Worm (Caenorhabditis elegans) whole organism, L4/young adult: ENCODE measurements around the gene rhgf-1.
A peak's percentile ranks its signal among the peaks of the same experiment; 100 is the strongest.

ENCODE experiments used
- W03F9.2 ChIP-seq: fragments of 150-350 bp; optimal IDR thresholded peaks from 2 replicates; lab custom pipeline; 2014; ENCODE audit warnings: missing biosample characterization, missing genetic modification characterization
- dao-5 ChIP-seq: sonication (generic microtip); optimal IDR thresholded peaks from 2 replicates; lab custom pipeline; 2016; ENCODE audit warnings: missing genotype, missing genetic modification characterization, moderate library complexity, missing compliant biosample characterization
- him-1 ChIP-seq: sonication (generic microtip); optimal IDR thresholded peaks from 2 replicates; lab custom pipeline; 2016; ENCODE audit warnings: missing genotype, missing genetic modification reagents, missing genetic modification characterization, missing compliant biosample characterization

Gene rhgf-1

DNA sequence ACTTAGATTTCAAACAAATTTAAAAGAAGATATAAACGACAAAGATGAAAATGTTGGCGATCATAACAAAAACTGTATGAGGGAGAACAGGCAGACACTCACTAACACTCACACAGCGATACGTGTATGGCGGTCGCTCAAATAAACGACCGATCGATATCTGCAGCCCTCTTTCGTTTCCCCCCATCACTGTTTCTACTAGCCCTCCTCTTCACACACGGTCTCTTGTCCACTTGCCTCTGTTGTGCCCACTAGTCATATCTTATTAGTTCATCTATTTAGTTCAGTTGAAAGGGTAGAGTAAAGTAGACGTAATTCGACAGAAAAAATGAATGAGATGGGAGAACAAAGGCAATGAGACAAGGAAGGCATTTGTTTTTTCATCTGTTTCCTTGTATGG is 34.1 kb downstream of the rhgf-1 start:
- TF ChIP-seq W03F9.2 (tag; lab: Kevin White, UChicago): no peak
- no peak for TF ChIP-seq him-1 (tag; lab: Kevin White, UChicago)
- no peak for TF ChIP-seq dao-5 (tag; lab: Kevin White, UChicago)

DNA sequence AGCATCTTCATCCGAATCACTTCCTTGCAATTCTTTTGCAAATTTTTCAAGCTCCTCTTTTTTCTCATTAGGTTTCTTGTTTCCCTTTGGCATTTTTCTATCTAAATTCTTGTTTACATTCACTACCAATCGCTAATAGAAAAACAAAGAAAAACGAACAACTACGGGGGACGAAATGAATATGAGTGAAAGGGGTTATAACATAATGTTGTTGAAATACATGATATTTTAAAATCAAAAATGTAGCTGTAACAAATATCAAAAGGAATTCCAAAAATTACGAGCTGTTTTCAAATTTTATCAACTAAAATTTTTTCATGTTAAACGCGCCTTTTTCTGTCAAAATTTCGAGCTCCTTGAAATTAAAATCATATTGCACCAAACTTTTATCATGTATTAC is 34.7 kb downstream of the rhgf-1 start, which contains the start of gene F13E6.1:
F13E6.1 (minus strand) TSS at position 101 of the 400 bp plus-strand sequence.
- TF ChIP-seq him-1 (tag; lab: Kevin White, UChicago) (no peak), W03F9.2 (tag; lab: Kevin White, UChicago) (no peak), dao-5 (tag; lab: Kevin White, UChicago) (no peak)

DNA sequence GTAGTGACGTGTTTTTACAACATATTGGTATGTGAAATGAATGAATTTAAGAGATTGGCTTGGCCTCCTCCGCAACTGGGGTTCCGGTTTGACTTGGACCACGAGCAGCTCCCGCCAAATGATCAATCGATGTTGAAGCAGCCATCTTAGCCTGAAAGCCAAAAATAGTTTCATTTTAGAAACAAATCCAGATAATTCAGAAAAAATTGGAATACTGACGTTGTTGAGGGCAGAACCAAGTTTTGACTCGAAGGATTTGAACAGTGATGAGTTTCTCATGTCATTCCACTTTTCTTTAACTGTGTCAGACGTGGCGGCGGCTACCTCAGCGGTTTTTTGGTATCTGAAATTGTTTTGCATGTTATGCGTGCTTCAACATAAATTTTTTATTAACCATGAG is 35.7 kb downstream of the rhgf-1 start:
- no peak for TF ChIP-seq him-1 (tag; lab: Kevin White, UChicago)
- TF ChIP-seq W03F9.2 (tag; lab: Kevin White, UChicago): no peak
- TF ChIP-seq dao-5 (tag; lab: Kevin White, UChicago): no peak

DNA sequence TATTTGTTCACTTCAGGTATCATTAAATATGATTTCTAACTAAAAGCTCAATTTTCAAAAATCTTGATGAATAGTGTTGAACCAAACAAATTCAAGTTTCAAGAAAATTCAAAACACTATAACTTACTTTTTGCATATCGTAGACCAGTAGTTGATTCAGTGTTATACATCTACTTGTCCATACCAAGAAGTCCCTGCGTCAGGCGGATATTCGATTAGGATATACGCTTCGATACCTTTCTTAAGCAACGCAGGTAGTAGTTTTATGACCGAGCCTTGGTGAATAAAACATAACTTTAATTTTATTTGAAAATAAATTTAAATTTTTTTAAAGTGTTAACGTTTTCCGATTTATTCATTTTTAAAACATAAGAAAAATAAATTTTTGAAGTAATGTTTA is 36.3 kb downstream of the rhgf-1 start:
- TF ChIP-seq dao-5 (tag; lab: Kevin White, UChicago) (no peak), him-1 (tag; lab: Kevin White, UChicago) (peak; percentile 12)

DNA sequence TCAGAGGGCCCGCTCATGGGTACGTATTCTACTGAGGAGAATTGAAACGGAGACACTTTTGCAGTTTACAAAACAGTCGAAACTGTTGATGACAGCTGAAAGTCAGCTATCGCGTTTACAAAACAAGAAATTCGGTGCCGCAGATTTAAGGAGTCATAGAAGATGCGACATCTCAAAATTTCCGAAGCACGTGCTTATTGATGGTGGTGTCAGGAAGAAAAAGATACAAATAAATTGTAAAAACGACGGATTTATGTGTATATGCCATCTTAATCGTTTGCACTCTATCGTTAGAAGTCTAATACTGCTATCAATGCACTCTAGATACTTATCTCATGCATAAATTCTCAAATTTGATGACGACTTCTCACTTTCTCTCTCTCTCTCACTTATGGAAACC is 37.5 kb downstream of the rhgf-1 start, which contains the start of gene F13E6.2:
F13E6.2 (minus strand) TSS at position 101 of the 400 bp plus-strand sequence.
- TF ChIP-seq dao-5 (tag; lab: Kevin White, UChicago): no peak
- TF ChIP-seq him-1 (tag; lab: Kevin White, UChicago): no peak
- TF ChIP-seq W03F9.2 (tag; lab: Kevin White, UChicago): no peak

DNA sequence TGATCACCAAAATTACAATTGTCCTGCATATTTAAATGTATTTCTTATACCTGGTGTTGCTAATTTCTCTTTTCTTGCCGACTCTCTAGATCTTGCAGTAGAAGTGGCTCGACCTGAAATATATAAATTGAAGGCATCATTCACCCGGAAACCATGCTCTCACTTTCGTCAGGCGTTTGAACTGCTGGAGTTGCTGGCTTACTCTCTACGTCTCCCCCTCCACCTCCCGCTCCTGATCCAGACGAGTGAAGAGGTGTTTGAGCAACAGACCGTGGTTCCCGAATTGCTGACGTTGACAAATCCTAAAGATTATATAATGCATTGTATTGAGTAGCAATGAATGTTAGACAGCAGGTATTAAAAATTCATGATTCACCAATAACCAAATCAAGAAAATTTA is 41.5 kb downstream of the rhgf-1 start:
- TF ChIP-seq dao-5 (tag; lab: Kevin White, UChicago) (no peak), W03F9.2 (tag; lab: Kevin White, UChicago) (no peak), him-1 (tag; lab: Kevin White, UChicago) (no peak)

DNA sequence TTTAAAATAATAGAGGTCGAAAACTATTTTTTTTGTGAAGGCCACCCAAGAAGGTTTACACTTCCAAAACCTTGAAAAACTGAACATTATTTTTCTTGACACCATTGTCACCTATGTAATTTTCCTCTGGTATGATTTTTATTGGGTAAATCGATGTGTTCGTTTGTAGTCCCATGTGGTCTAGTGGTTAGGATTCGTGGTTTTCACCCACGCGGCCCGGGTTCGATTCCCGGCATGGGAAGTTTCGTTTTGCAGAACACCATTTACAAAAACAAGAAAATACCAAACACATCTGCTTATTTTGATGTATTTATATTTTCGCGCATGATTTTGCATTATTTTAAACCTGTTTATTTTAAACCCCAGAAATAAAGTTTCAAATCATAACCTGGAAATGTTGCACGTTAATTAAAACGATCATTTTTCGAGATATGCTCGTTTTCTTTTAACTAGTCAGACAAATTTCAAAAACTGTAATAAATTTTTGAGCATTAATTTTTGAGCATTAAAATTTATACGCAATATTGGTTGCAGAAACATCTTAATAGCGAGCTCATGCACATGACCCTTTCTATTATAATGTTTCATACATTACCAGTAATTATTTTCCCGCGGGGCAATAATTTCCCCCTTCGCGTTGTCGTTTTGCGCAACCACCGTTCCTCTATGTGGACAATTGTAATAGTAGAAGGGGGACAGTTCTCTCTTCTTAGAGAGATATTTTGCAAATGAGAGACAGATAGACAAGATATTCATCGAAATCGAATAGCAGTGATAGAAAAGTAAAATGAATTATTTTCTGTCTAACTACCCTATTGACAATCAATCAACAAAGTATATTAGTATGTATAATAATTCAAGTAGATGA is 44.0 kb downstream of the rhgf-1 start:
- TF ChIP-seq him-1 (tag; lab: Kevin White, UChicago): no peak
- TF ChIP-seq W03F9.2 (tag; lab: Kevin White, UChicago): no peak
- no peak for TF ChIP-seq dao-5 (tag; lab: Kevin White, UChicago)

DNA sequence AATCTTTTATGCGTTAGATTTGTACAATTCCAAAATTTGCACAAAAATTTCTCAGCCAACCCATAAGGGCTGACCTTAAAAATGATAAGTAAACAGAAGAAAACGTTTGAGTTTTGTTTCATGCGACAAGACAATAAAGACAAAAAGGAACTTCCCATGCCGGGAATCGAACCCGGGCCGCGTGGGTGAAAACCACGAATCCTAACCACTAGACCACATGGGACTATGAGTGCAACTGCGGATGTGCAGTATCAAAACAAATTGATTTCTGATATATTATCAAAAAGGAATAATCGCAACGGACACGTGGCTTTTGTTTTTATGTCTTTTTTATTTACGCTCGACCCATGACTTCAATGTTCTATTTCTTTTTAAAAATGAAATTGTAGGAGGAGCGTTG is 44.8 kb downstream of the rhgf-1 start:
- TF ChIP-seq him-1 (tag; lab: Kevin White, UChicago) (no peak), dao-5 (tag; lab: Kevin White, UChicago) (no peak), W03F9.2 (tag; lab: Kevin White, UChicago) (no peak)

DNA sequence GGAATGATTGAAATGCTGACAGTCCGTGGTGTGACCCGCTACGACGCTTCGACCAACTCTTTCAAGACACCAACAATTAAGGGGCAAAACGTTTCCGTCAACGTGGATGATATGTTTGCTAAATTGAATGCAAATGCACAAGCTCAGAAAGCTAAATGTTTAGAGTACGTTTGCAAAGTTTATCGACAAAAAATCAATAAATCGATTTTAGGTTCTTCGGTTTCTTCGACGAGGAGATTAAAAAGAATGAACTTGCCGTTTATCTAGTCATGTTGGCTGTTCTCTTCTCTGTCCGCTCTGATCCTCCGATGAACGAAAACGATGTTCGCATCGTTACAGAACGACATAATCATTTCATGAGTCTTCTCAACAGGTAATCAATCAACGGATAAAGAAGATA is 46.9 kb downstream of the rhgf-1 start:
- TF ChIP-seq him-1 (tag; lab: Kevin White, UChicago) (no peak), W03F9.2 (tag; lab: Kevin White, UChicago) (no peak), dao-5 (tag; lab: Kevin White, UChicago) (no peak)

DNA sequence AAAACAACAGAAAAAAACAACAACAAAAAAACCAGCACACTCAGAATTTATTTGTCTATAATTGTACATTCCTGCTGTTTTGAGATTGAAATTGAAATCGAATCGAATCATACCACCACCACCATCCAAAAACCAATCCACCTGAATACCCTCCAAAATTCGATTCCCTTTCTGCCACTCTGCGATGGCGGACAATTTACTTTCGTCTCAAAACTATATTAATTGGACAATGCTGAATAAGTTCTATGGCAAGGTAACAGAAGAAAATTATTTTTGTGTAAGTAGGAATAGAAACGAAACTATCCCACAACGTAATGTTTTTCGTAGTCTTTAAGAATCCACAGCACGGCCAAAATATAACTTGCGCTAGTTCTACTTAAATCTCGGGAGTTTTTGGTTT is 52.2 kb downstream of the rhgf-1 start:
- no peak for TF ChIP-seq him-1 (tag; lab: Kevin White, UChicago)
- no peak for TF ChIP-seq dao-5 (tag; lab: Kevin White, UChicago)

DNA sequence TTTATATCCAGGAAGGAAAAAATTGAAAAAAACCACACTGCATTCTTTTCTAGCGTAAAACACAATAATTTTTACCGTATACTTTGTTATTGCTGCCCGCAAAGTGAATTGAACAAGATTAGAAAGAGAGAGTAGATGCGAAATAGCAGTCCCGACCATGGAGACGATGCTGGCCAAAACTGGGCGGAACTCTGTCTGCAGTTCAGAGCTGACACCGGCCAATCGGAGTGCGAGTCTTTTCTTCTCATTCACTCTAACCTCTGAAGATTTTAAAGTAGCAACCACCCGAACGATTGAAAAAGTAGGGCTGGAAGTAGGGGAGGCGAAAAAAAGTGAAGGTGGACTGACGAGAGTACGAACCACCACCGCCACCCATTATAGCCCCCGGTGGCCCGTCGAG is 55.1 kb downstream of the rhgf-1 start:
- TF ChIP-seq dao-5 (tag; lab: Kevin White, UChicago) (no peak), W03F9.2 (tag; lab: Kevin White, UChicago) (no peak), him-1 (tag; lab: Kevin White, UChicago) (no peak)

DNA sequence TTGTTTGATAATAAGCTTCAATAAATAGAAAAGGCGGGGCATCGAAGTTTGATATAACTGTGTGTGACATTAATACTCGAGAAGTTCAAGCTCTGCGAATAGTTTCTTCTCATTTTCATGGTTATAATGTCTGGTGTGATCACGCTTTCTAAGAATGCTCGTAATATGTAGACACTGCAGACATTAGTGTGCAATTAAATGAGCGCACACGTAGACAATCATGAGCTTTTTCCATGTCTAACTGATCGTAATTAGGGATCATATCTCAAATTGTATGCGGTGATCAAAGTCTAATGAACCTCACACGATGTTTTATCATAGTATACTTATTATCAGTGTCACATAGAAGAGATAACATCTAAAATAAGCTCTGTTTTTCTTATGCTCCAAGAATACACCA is 61.6 kb downstream of the rhgf-1 start:
- TF ChIP-seq dao-5 (tag; lab: Kevin White, UChicago): no peak
- no peak for TF ChIP-seq him-1 (tag; lab: Kevin White, UChicago)
- TF ChIP-seq W03F9.2 (tag; lab: Kevin White, UChicago): no peak
